Fruit fly (Drosophila melanogaster): ENCODE measurements around the gene Jon99Fi.

DNA sequence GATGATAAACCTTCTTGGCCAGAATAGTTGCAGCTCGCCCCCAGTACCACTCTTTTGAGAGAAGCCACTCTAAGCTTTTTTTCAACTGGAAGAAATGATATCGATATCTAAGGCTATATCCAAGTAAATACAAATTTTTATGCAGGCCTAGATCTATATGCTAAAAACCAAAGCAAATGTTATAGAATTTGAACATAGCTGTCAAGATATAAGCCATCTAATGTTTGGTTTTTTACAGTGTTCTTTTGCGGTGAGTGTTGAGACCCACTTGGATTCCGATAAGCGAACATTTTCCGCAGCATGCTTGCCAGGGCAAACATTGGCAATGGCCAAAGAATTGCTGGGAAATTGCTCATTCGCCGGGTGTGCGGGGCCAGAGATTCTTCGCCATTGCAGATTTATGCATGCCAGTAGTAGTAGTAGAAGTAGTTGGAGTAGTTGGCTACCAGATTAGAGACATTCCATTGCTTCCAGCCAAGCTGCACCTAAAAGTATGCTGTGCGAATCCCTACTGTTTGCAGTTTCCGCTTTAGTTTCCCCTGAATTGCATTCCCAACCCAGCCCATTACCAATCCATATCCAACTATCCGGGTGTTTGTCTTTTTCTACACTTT, 40.0 kb downstream of the Jon99Fi start:
- TF ChIP-seq lz (GFP tag; optimal IDR thresholded peaks at IDR 0.05) (no peak), OdsH (GFP tag; optimal IDR thresholded peaks at IDR 0.05) (no peak), Hr39 (GFP tag; optimal IDR thresholded peaks at IDR 0.05) (no peak), fd85E (GFP tag; optimal IDR thresholded peaks at IDR 0.05) (no peak), Gug (GFP tag; IDR thresholded peaks at IDR 0.05) (no peak), CG8119 (GFP tag; IDR thresholded peaks at IDR 0.05) (no peak), CG9139 (GFP tag; optimal IDR thresholded peaks at IDR 0.05) (no peak), CG16779 (tag; optimal IDR thresholded peaks at IDR 0.05) (no peak), CG11902 (GFP tag; optimal IDR thresholded peaks at IDR 0.05) (no peak), topi (GFP tag; optimal IDR thresholded peaks at IDR 0.05) (no peak), CG7368 (GFP tag; optimal IDR thresholded peaks at IDR 0.05) (no peak), CG6854 (GFP tag; optimal IDR thresholded peaks at IDR 0.05) (no peak)

All from whole organism, prepupa.